Worm (Caenorhabditis elegans): ENCODE measurements around the gene wht-4.

ce11 chrII:3327104-3327503, 48.4 kb downstream of the wht-4 start, which contains the start of gene Y46D2A.3:
- no peak for TF ChIP-seq jun-1 (tag; optimal IDR thresholded peaks at IDR 0.05)
- no peak for TF ChIP-seq ztf-4 (tag; optimal IDR thresholded peaks at IDR 0.05)
- no peak for TF ChIP-seq unc-62 (GFP tag; optimal IDR thresholded peaks at IDR 0.05)
- no peak for TF ChIP-seq sea-2 (GFP tag; optimal IDR thresholded peaks at IDR 0.05)
- TF ChIP-seq skn-1 (tag; optimal IDR thresholded peaks at IDR 0.05) = no peak
- no peak for TF ChIP-seq ztf-11 (tag; optimal IDR thresholded peaks at IDR 0.05)
- TF ChIP-seq nfya-1 (tag; optimal IDR thresholded peaks at IDR 0.05; ENCODE audit: insufficient read depth) = no peak
